Fruit fly (Drosophila melanogaster) whole organism, embryonic: Measurements from ENCODE around the gene CG3071.

Experiments
- Atf3 ChIP-seq: fragments of 200-800 bp; sonication (Bioruptor generic); optimal IDR thresholded peaks from 3 replicates; lab custom pipeline; 2016; ENCODE audit warnings: missing biosample characterization, missing genetic modification characterization
- Bteb2 ChIP-seq: fragments of 200-800 bp; sonication (Bioruptor generic); optimal IDR thresholded peaks from 2 replicates; lab custom pipeline; 2016; ENCODE audit warnings: missing biosample characterization, missing genetic modification characterization
- CG11247 ChIP-seq: fragments of 200-800 bp; sonication (Bioruptor generic); IDR thresholded peaks from 2 replicates; pipeline ENCODE4 v1.3.6; 2022; ENCODE audit warnings: missing biosample characterization, missing genetic modification characterization
- CG11695 ChIP-seq: fragments of 200-800 bp; sonication (Bioruptor generic); IDR thresholded peaks from 3 replicates; pipeline ENCODE4 v1.3.6; 2022; ENCODE audit warnings: missing biosample characterization, missing genetic modification characterization
- CG12236 ChIP-seq: fragments of 200-800 bp; sonication (Bioruptor generic); optimal IDR thresholded peaks from 2 replicates; lab custom pipeline; 2016; ENCODE audit warnings: missing biosample characterization, missing genetic modification characterization
- CG12744 ChIP-seq: fragments of 200-800 bp; sonication (Bioruptor generic); optimal IDR thresholded peaks from 2 replicates; lab custom pipeline; 2016; ENCODE audit warnings: missing biosample characterization, missing genetic modification characterization
- CG13287 ChIP-seq: fragments of 200-800 bp; sonication (Bioruptor generic); IDR thresholded peaks from 2 replicates; pipeline ENCODE4 v1.3.6; 2022; ENCODE audit warnings: missing biosample characterization, missing genetic modification characterization; ENCODE audit not compliant: partially characterized antibody
- CG15011 ChIP-seq: fragments of 200-800 bp; sonication (Bioruptor generic); optimal IDR thresholded peaks from 3 replicates; lab custom pipeline; 2018; ENCODE audit warnings: missing biosample characterization, mild to moderate bottlenecking, missing genetic modification characterization
- CG1529 ChIP-seq: fragments of 200-800 bp; sonication (Bioruptor generic); optimal IDR thresholded peaks from 3 replicates; lab custom pipeline; 2018; ENCODE audit warnings: missing biosample characterization, missing genetic modification characterization
- CG15479 ChIP-seq: fragments of 200-800 bp; sonication (Bioruptor generic); optimal IDR thresholded peaks from 3 replicates; lab custom pipeline; 2019; ENCODE audit warnings: missing biosample characterization, mild to moderate bottlenecking, missing genetic modification characterization, moderate library complexity
- CG1602 ChIP-seq: fragments of 200-800 bp; sonication (Bioruptor generic); optimal IDR thresholded peaks from 3 replicates; lab custom pipeline; 2016; ENCODE audit warnings: missing biosample characterization, missing genetic modification characterization
- CG17385 ChIP-seq: fragments of 200-800 bp; sonication (Bioruptor generic); optimal IDR thresholded peaks from 3 replicates; lab custom pipeline; 2018; ENCODE audit warnings: missing biosample characterization, mild to moderate bottlenecking, missing genetic modification characterization
- CG17829 ChIP-seq: fragments of 200-800 bp; optimal IDR thresholded peaks from 2 replicates; lab custom pipeline; 2019; ENCODE audit warnings: missing biosample characterization, mild to moderate bottlenecking, missing genetic modification characterization, moderate library complexity
- CG18262 ChIP-seq: fragments of 200-800 bp; optimal IDR thresholded peaks from 3 replicates; lab custom pipeline; 2019; ENCODE audit warnings: missing biosample characterization, mild to moderate bottlenecking, missing genetic modification characterization, moderate library complexity
- CG18764 ChIP-seq: fragments of 200-800 bp; sonication (Bioruptor generic); optimal IDR thresholded peaks from 3 replicates; lab custom pipeline; 2016; ENCODE audit warnings: missing biosample characterization, missing genetic modification characterization
- CG2129 ChIP-seq: fragments of 200-800 bp; sonication (Bioruptor generic); IDR thresholded peaks from 2 replicates; pipeline ENCODE4 v1.3.6; 2022; ENCODE audit warnings: missing biosample characterization, missing genetic modification characterization; ENCODE audit not compliant: partially characterized antibody
- CG31388 ChIP-seq: fragments of 200-800 bp; sonication (Bioruptor generic); optimal IDR thresholded peaks from 2 replicates; lab custom pipeline; 2016; ENCODE audit warnings: missing biosample characterization, missing genetic modification characterization
- CG32532 ChIP-seq: fragments of 200-800 bp; sonication (Bioruptor generic); IDR thresholded peaks from 2 replicates; pipeline ENCODE4 v1.3.6; 2022; ENCODE audit warnings: missing biosample characterization, missing genetic modification characterization
- CG32767 ChIP-seq: fragments of 200-800 bp; sonication (Bioruptor generic); IDR thresholded peaks from 2 replicates; pipeline ENCODE4 v1.3.6; 2022; ENCODE audit warnings: missing biosample characterization, missing genetic modification characterization
- CG33557 ChIP-seq: fragments of 200-800 bp; sonication (Bioruptor generic); optimal IDR thresholded peaks from 2 replicates; lab custom pipeline; 2019; ENCODE audit warnings: missing biosample characterization, mild to moderate bottlenecking, missing genetic modification characterization, moderate library complexity
- CG6254 ChIP-seq: fragments of 200-800 bp; sonication (Bioruptor generic); optimal IDR thresholded peaks from 3 replicates; lab custom pipeline; 2017; ENCODE audit warnings: mild to moderate bottlenecking, missing biosample characterization, missing genetic modification reagents, missing genetic modification characterization
- CG7271 ChIP-seq: fragments of 200-800 bp; sonication (Bioruptor generic); optimal IDR thresholded peaks from 2 replicates; lab custom pipeline; 2018; ENCODE audit warnings: missing biosample characterization, mild to moderate bottlenecking, missing genetic modification characterization, moderate library complexity
- CG7357 ChIP-seq: fragments of 200-800 bp; sonication (Bioruptor generic); IDR thresholded peaks from 3 replicates; pipeline ENCODE4 v1.3.6; 2022; ENCODE audit warnings: missing biosample characterization, missing genetic modification characterization
- CG8765 ChIP-seq: fragments of 200-800 bp; sonication (Bioruptor generic); IDR thresholded peaks from 2 replicates; pipeline ENCODE4 v1.3.6; 2022; ENCODE audit warnings: missing biosample characterization, missing genetic modification characterization
- CrebB ChIP-seq: fragments of 200-800 bp; sonication (Bioruptor generic); optimal IDR thresholded peaks from 3 replicates; lab custom pipeline; 2018; ENCODE audit warnings: missing biosample characterization, mild to moderate bottlenecking, missing genetic modification characterization
- Doc3 ChIP-seq: fragments of 200-800 bp; sonication (Bioruptor generic); IDR thresholded peaks from 3 replicates; pipeline ENCODE4 v1.3.6; 2022; ENCODE audit warnings: missing biosample characterization, missing genetic modification characterization; ENCODE audit not compliant: partially characterized antibody
- Dref ChIP-seq: fragments of 200-800 bp; sonication (Bioruptor generic); IDR thresholded peaks from 2 replicates; pipeline ENCODE4 v1.3.6; 2022; ENCODE audit warnings: missing biosample characterization, missing genetic modification characterization
- Eip74EF ChIP-seq, 2 experiments: fragments of 200-800 bp in 1 of 2; fragments of >200 bp in 1 of 2; sonication (Bioruptor generic) in 1 of 2; optimal IDR thresholded peaks; 2 replicates each; lab custom pipeline; 2017 to 2019; ENCODE audit warnings: missing biosample characterization in 2 of 2, missing genetic modification characterization in 2 of 2, mild to moderate bottlenecking in 1 of 2, moderate library complexity in 1 of 2
- Elba2 ChIP-seq: fragments of 200-800 bp; sonication (Bioruptor generic); optimal IDR thresholded peaks from 3 replicates; lab custom pipeline; 2016; ENCODE audit warnings: missing biosample characterization, missing genetic modification characterization
- HLHmδ ChIP-seq: fragments of 200-800 bp; sonication (Bioruptor generic); optimal IDR thresholded peaks from 2 replicates; lab custom pipeline; 2018; ENCODE audit warnings: missing biosample characterization, mild to moderate bottlenecking, missing genetic modification characterization, moderate library complexity
- Hmr ChIP-seq: fragments of 200-800 bp; sonication (Bioruptor generic); optimal IDR thresholded peaks from 3 replicates; lab custom pipeline; 2017; ENCODE audit warnings: mild to moderate bottlenecking, missing biosample characterization, missing genetic modification reagents, missing genetic modification characterization
- Rfx ChIP-seq: fragments of 200-800 bp; sonication (Bioruptor generic); IDR thresholded peaks from 2 replicates; pipeline ENCODE4 v1.3.6; 2022; ENCODE audit warnings: missing biosample characterization, missing genetic modification characterization
- Scr ChIP-seq: fragments of 200-800 bp; sonication (Bioruptor generic); IDR thresholded peaks from 2 replicates; pipeline ENCODE4 v1.3.6; 2022; ENCODE audit warnings: missing biosample characterization, missing genetic modification characterization; ENCODE audit not compliant: partially characterized antibody
- amos ChIP-seq: fragments of 200-800 bp; sonication (Bioruptor generic); IDR thresholded peaks from 2 replicates; pipeline ENCODE4 v1.3.6; 2022; ENCODE audit warnings: missing biosample characterization, missing genetic modification characterization; ENCODE audit not compliant: partially characterized antibody
- bsh ChIP-seq, 2 experiments: fragments of 200-800 bp; sonication (Bioruptor generic); optimal IDR thresholded peaks; 2 replicates each; lab custom pipeline; 2017 to 2018; ENCODE audit warnings: mild to moderate bottlenecking in 2 of 2, missing biosample characterization in 2 of 2, missing genetic modification characterization in 2 of 2, moderate library complexity in 1 of 2
- cas ChIP-seq: fragments of 200-800 bp; sonication (Bioruptor generic); IDR thresholded peaks from 2 replicates; pipeline ENCODE4 v1.3.6; 2022; ENCODE audit warnings: missing biosample characterization, missing genetic modification characterization
- cwo ChIP-seq: fragments of 200-800 bp; sonication (Bioruptor generic); optimal IDR thresholded peaks from 3 replicates; lab custom pipeline; 2017; ENCODE audit warnings: missing biosample characterization, missing genetic modification characterization, mild to moderate bottlenecking, moderate library complexity, missing genetic modification reagents
- esg ChIP-seq: fragments of 200-800 bp; sonication (Bioruptor generic); conservative IDR thresholded peaks from 2 replicates; pipeline ENCODE4 v1.3.6; 2022; ENCODE audit warnings: missing biosample characterization, missing genetic modification characterization
- eyg ChIP-seq: fragments of 200-800 bp; sonication (Bioruptor generic); optimal IDR thresholded peaks from 3 replicates; lab custom pipeline; 2016; ENCODE audit warnings: missing biosample characterization, missing genetic modification characterization
- fd96Cb ChIP-seq: fragments of 200-800 bp; sonication (Bioruptor generic); optimal IDR thresholded peaks from 2 replicates; lab custom pipeline; 2018; ENCODE audit warnings: missing biosample characterization, mild to moderate bottlenecking, missing genetic modification characterization, moderate library complexity
- fru ChIP-seq: fragments of >200 bp; optimal IDR thresholded peaks from 2 replicates; lab custom pipeline; 2017
- gt ChIP-seq: fragments of 200-800 bp; sonication (Bioruptor generic); IDR thresholded peaks from 2 replicates; pipeline ENCODE4 v1.3.6; 2022; ENCODE audit warnings: missing biosample characterization, missing genetic modification characterization
- hkb ChIP-seq, 2 experiments: fragments of 200-800 bp in 1 of 2; fragments of >200 bp in 1 of 2; sonication (Bioruptor generic) in 1 of 2; IDR thresholded peaks in 1 of 2; optimal IDR thresholded peaks in 1 of 2; 2 replicates each; pipeline versions ENCODE4 v1.3.6 to Lab custom; 2017 to 2022; ENCODE audit warnings: missing biosample characterization in 1 of 2, missing genetic modification characterization in 1 of 2
- ken ChIP-seq: fragments of 200-800 bp; sonication (Bioruptor generic); IDR thresholded peaks from 3 replicates; pipeline ENCODE4 v1.3.6; 2022; ENCODE audit warnings: missing biosample characterization, missing genetic modification characterization
- knrl ChIP-seq: fragments of 200-800 bp; sonication (Bioruptor generic); IDR thresholded peaks from 3 replicates; pipeline ENCODE4 v1.3.6; 2022; ENCODE audit warnings: missing biosample characterization, missing genetic modification characterization; ENCODE audit not compliant: partially characterized antibody
- nerfin-2 ChIP-seq: fragments of 200-800 bp; sonication (Bioruptor generic); IDR thresholded peaks from 2 replicates; pipeline ENCODE4 v1.3.6; 2022; ENCODE audit warnings: missing biosample characterization, missing genetic modification characterization; ENCODE audit not compliant: partially characterized antibody
- onecut ChIP-seq: fragments of 200-800 bp; sonication (Bioruptor generic); IDR thresholded peaks from 2 replicates; pipeline ENCODE4 v1.3.6; 2022; ENCODE audit warnings: missing biosample characterization, missing genetic modification characterization
- pfk ChIP-seq: fragments of 200-800 bp; sonication (Bioruptor generic); optimal IDR thresholded peaks from 2 replicates; lab custom pipeline; 2018; ENCODE audit warnings: missing biosample characterization, mild to moderate bottlenecking, missing genetic modification characterization, moderate library complexity
- repo ChIP-seq: fragments of 200-800 bp; sonication (Bioruptor generic); optimal IDR thresholded peaks from 2 replicates; lab custom pipeline; 2016; ENCODE audit warnings: missing biosample characterization, missing genetic modification characterization
- vfl ChIP-seq: fragments of 200-800 bp; sonication (Bioruptor generic); optimal IDR thresholded peaks from 2 replicates; lab custom pipeline; 2016; ENCODE audit warnings: missing biosample characterization, missing genetic modification characterization
- vvl ChIP-seq: fragments of 200-800 bp; sonication (Bioruptor generic); IDR thresholded peaks from 2 replicates; pipeline ENCODE4 v1.3.6; 2022; ENCODE audit warnings: missing biosample characterization, missing genetic modification characterization

CG3071 gene

dm6 chrX:2219899-2220298 is 42.7 kb upstream of the CG3071 start (continued):
- TF ChIP-seq HLHmδ (GFP tag; lab: Kevin White, UChicago), result no peak
- no peak for TF ChIP-seq CrebB (tag; lab: Kevin White, UChicago)
- TF ChIP-seq Scr (GFP tag; lab: Robert Waterston, UW), result no peak
- peak; percentile 12 for TF ChIP-seq fd96Cb (tag; lab: Kevin White, UChicago)
- no peak for TF ChIP-seq CG7271 (tag; lab: Kevin White, UChicago)
- no peak for TF ChIP-seq esg
- no peak for TF ChIP-seq ken
- TF ChIP-seq knrl (GFP tag; lab: Robert Waterston, UW), result no peak
- no peak for TF ChIP-seq CG12236 (GFP tag; lab: Kevin White, UChicago)
- TF ChIP-seq Atf3 (GFP tag; lab: Kevin White, UChicago), result no peak
- no peak for TF ChIP-seq CG6254 (GFP tag; lab: Kevin White, UChicago)
- no peak for TF ChIP-seq CG31388 (GFP tag; lab: Kevin White, UChicago)
- TF ChIP-seq CG17385 (GFP tag; lab: Kevin White, UChicago), result no peak
- TF ChIP-seq CG17829, result no peak
- no peak for TF ChIP-seq cas
- TF ChIP-seq repo (GFP tag; lab: Kevin White, UChicago), result no peak
- no peak for TF ChIP-seq gt (GFP tag; lab: Robert Waterston, UW)
- no peak for TF ChIP-seq CG1602 (GFP tag; lab: Kevin White, UChicago)
- no peak for TF ChIP-seq CG13287 (GFP tag; lab: Robert Waterston, UW)
- no peak for TF ChIP-seq CG15011
- no peak for TF ChIP-seq CG32767 (GFP tag; lab: Robert Waterston, UW)
- no peak for TF ChIP-seq hkb (optimal IDR thresholded peaks at IDR 0.05; lab: Kevin White, UChicago)
- 0 out of 2 replicates have a peak, but pooled peaks have one; percentile 9 for TF ChIP-seq hkb (GFP tag; IDR thresholded peaks at IDR 0.05; lab: Robert Waterston, UW)
- no peak for TF ChIP-seq eyg (GFP tag; lab: Kevin White, UChicago)
- no peak for TF ChIP-seq CG18764
- TF ChIP-seq fru, result no peak
- no peak for TF ChIP-seq pfk (GFP tag; lab: Kevin White, UChicago)
- no peak for TF ChIP-seq onecut
- TF ChIP-seq CG15479 (GFP tag; lab: Kevin White, UChicago), result no peak
- TF ChIP-seq Doc3 (GFP tag; lab: Robert Waterston, UW), result no peak
- no peak for TF ChIP-seq Dref
- no peak for TF ChIP-seq Rfx
- no peak for TF ChIP-seq CG2129 (GFP tag; lab: Robert Waterston, UW)
- no peak for TF ChIP-seq CG32532 (GFP tag; lab: Robert Waterston, UW)
- TF ChIP-seq Elba2 (GFP tag; lab: Kevin White, UChicago), result no peak
- no peak for TF ChIP-seq Bteb2 (GFP tag; lab: Kevin White, UChicago)
- TF ChIP-seq CG8765 (GFP tag; lab: Robert Waterston, UW), result no peak
- TF ChIP-seq amos, result no peak
- no peak for TF ChIP-seq nerfin-2
- TF ChIP-seq vfl, result no peak
- no peak for TF ChIP-seq CG11695 (GFP tag; lab: Robert Waterston, UW)
- no peak for TF ChIP-seq CG33557
- peak; percentile 10 for TF ChIP-seq CG18262
- TF ChIP-seq CG1529 (GFP tag; lab: Kevin White, UChicago), result no peak
- no peak for TF ChIP-seq CG7357 (GFP tag; lab: Robert Waterston, UW)
- no peak for TF ChIP-seq Hmr (GFP tag; lab: Kevin White, UChicago)
- no peak for TF ChIP-seq CG12744 (GFP tag; lab: Kevin White, UChicago)
- peak in 1 of 2 experiments; percentile 48 for TF ChIP-seq bsh (GFP tag; optimal IDR thresholded peaks at IDR 0.05; lab: Kevin White, UChicago)
- TF ChIP-seq Eip74EF (GFP tag; optimal IDR thresholded peaks at IDR 0.05; lab: Kevin White, UChicago), result no peak
- peak; percentile 29; the same call in 1 of the 2 replicates for TF ChIP-seq vvl (GFP tag; lab: Robert Waterston, UW)
- no peak for TF ChIP-seq cwo (GFP tag; lab: Kevin White, UChicago)
- no peak for TF ChIP-seq CG11247 (GFP tag; lab: Robert Waterston, UW)
